Worm (Caenorhabditis elegans): ENCODE data around the gene ets-6.

DNA sequence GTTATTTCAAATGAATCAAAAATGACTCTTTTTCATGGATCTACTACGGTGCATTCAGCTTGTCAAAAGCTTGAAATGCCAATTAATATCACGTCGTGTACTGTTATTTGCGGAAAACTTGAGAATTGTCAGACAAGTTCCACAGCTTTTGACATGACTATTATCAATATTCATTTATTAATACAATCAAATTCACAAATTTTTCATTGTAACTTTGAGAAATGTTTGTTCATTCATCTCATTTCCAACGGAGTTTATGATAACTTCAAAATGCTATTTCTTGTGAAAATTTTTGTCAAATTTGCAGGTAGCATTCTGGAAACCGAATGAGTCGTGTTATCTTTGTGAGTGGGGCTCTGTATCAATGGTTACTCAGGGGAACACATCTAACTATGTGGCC is 37.8 kb upstream of the ets-6 start, which contains the start of gene C50E3.15:
- TF ChIP-seq nhr-237 (tag; optimal IDR thresholded peaks at IDR 0.05) (no peak), ceh-16 (tag; optimal IDR thresholded peaks at IDR 0.05) (no peak), snpc-4 (tag; optimal IDR thresholded peaks at IDR 0.05) (no peak), R02D3.7 (tag; optimal IDR thresholded peaks at IDR 0.05) (no peak), ama-1 (optimal IDR thresholded peaks at IDR 0.05) (no peak), unc-62 (GFP tag; optimal IDR thresholded peaks at IDR 0.05) (no peak), nhr-11 (tag; optimal IDR thresholded peaks at IDR 0.05) (no peak), fkh-10 (GFP tag; optimal IDR thresholded peaks at IDR 0.05) (no peak), ZK546.5 (tag; optimal IDR thresholded peaks at IDR 0.05) (no peak)

Measured in whole organism, L3 larva.